Worm (Caenorhabditis elegans): Measurements from ENCODE around the gene C16C8.7.

ce11 chrII:3458209-3458608 lies 1.7 kb downstream of the C16C8.7 start, which contains the start of the genes C16C8.26 and C16C8.19:
- TF ChIP-seq elt-1 (tag; optimal IDR thresholded peaks at IDR 0.05) = no peak
- TF ChIP-seq skn-1 (tag; optimal IDR thresholded peaks at IDR 0.05) = no peak
- TF ChIP-seq unc-62 (GFP tag; optimal IDR thresholded peaks at IDR 0.05) = no peak
- TF ChIP-seq aly-2 (tag; optimal IDR thresholded peaks at IDR 0.05) = no peak

Data from whole organism, L2 larva.